Fruit fly (Drosophila melanogaster) whole organism, embryonic: ENCODE measurements around the gene fz.

Source experiments
- CG10543 ChIP-seq: fragments of 200-800 bp; sonication (Bioruptor generic); optimal IDR thresholded peaks from 3 replicates; lab custom pipeline; 2017; ENCODE audit warnings: missing biosample characterization, mild to moderate bottlenecking, missing genetic modification characterization, moderate library complexity
- CG10979 ChIP-seq: fragments of 200-800 bp; sonication (Bioruptor generic); optimal IDR thresholded peaks from 2 replicates; lab custom pipeline; 2018; ENCODE audit warnings: missing biosample characterization, mild to moderate bottlenecking, missing genetic modification characterization, moderate library complexity
- CG12071 ChIP-seq: fragments of 200-800 bp; sonication (Bioruptor generic); optimal IDR thresholded peaks from 3 replicates; lab custom pipeline; 2018; ENCODE audit warnings: missing biosample characterization, mild to moderate bottlenecking, missing genetic modification characterization
- CG12236 ChIP-seq: fragments of 200-800 bp; sonication (Bioruptor generic); optimal IDR thresholded peaks from 2 replicates; lab custom pipeline; 2016; ENCODE audit warnings: missing biosample characterization, missing genetic modification characterization
- CG1233 ChIP-seq: fragments of 200-800 bp; sonication (Bioruptor generic); optimal IDR thresholded peaks from 4 replicates; lab custom pipeline; 2018; ENCODE audit warnings: missing biosample characterization, mild to moderate bottlenecking, missing genetic modification characterization
- CG12744 ChIP-seq: fragments of 200-800 bp; sonication (Bioruptor generic); optimal IDR thresholded peaks from 2 replicates; lab custom pipeline; 2016; ENCODE audit warnings: missing biosample characterization, missing genetic modification characterization
- CG12942 ChIP-seq: fragments of 200-800 bp; sonication (Bioruptor generic); optimal IDR thresholded peaks from 3 replicates; lab custom pipeline; 2016; ENCODE audit warnings: missing biosample characterization, missing genetic modification characterization
- CG13424 ChIP-seq: fragments of 200-800 bp; sonication (Bioruptor generic); optimal IDR thresholded peaks from 2 replicates; lab custom pipeline; 2019; ENCODE audit warnings: missing biosample characterization, mild to moderate bottlenecking, missing genetic modification characterization, moderate library complexity
- CG14050 ChIP-seq: fragments of 200-800 bp; sonication (Bioruptor generic); IDR thresholded peaks from 3 replicates; pipeline ENCODE4 v1.3.6; 2022; ENCODE audit warnings: missing biosample characterization, missing genetic modification characterization
- CG14860 ChIP-seq: fragments of 200-800 bp; sonication (Bioruptor generic); IDR thresholded peaks from 3 replicates; pipeline ENCODE4 v1.3.6; 2022; ENCODE audit warnings: missing biosample characterization, missing genetic modification characterization; ENCODE audit not compliant: partially characterized antibody
- CG14965 ChIP-seq: fragments of 200-800 bp; sonication (Bioruptor generic); optimal IDR thresholded peaks from 2 replicates; lab custom pipeline; 2016; ENCODE audit warnings: missing biosample characterization, missing genetic modification characterization, borderline replicate concordance
- CG16779 ChIP-seq: fragments of 200-800 bp; sonication (Bioruptor generic); IDR thresholded peaks from 2 replicates; pipeline ENCODE4 v1.3.6; 2022; ENCODE audit warnings: missing biosample characterization, missing genetic modification characterization
- CG17802 ChIP-seq: fragments of 200-800 bp; sonication (Bioruptor generic); optimal IDR thresholded peaks from 2 replicates; lab custom pipeline; 2018; ENCODE audit warnings: missing biosample characterization, mild to moderate bottlenecking, missing genetic modification characterization, moderate library complexity
- CG2120 ChIP-seq: fragments of 200-800 bp; sonication (Bioruptor generic); optimal IDR thresholded peaks from 3 replicates; lab custom pipeline; 2016; ENCODE audit warnings: missing biosample characterization, missing genetic modification characterization
- CG30431 ChIP-seq: fragments of 200-800 bp; sonication (Bioruptor generic); optimal IDR thresholded peaks from 2 replicates; lab custom pipeline; 2017; ENCODE audit warnings: missing biosample characterization, missing genetic modification characterization
- CG33213 ChIP-seq: fragments of 200-800 bp; sonication (Bioruptor generic); optimal IDR thresholded peaks from 3 replicates; lab custom pipeline; 2016; ENCODE audit warnings: missing biosample characterization, missing genetic modification characterization
- CG6272 ChIP-seq: fragments of 200-800 bp; sonication (Bioruptor generic); IDR thresholded peaks from 2 replicates; pipeline ENCODE4 v1.3.6; 2022; ENCODE audit warnings: missing biosample characterization, missing genetic modification characterization
- CG7357 ChIP-seq: fragments of 200-800 bp; sonication (Bioruptor generic); IDR thresholded peaks from 3 replicates; pipeline ENCODE4 v1.3.6; 2022; ENCODE audit warnings: missing biosample characterization, missing genetic modification characterization
- CG7987 ChIP-seq: fragments of 200-800 bp; sonication (Bioruptor generic); optimal IDR thresholded peaks from 2 replicates; lab custom pipeline; 2018; ENCODE audit warnings: missing biosample characterization, mild to moderate bottlenecking, missing genetic modification characterization, moderate library complexity
- CG9437 ChIP-seq: fragments of 200-800 bp; sonication (Bioruptor generic); optimal IDR thresholded peaks from 2 replicates; lab custom pipeline; 2018; ENCODE audit warnings: missing biosample characterization, mild to moderate bottlenecking, missing genetic modification characterization
- Dad ChIP-seq: fragments of 200-800 bp; sonication (Bioruptor generic); optimal IDR thresholded peaks from 3 replicates; lab custom pipeline; 2016; ENCODE audit warnings: missing biosample characterization, missing genetic modification characterization
- Dfd ChIP-seq, 2 experiments: fragments of >200 bp; optimal IDR thresholded peaks; 2 replicates each; lab custom pipeline; 2017; ENCODE audit warnings: missing biosample characterization in 2 of 2, missing genetic modification characterization in 2 of 2
- Dip3 ChIP-seq: fragments of 200-800 bp; sonication (Bioruptor generic); optimal IDR thresholded peaks from 3 replicates; lab custom pipeline; 2016; ENCODE audit warnings: missing biosample characterization, missing genetic modification characterization
- E2f2 ChIP-seq: fragments of 200-800 bp; sonication (Bioruptor generic); IDR thresholded peaks from 2 replicates; pipeline ENCODE4 v1.3.6; 2022; ENCODE audit warnings: missing biosample characterization, missing genetic modification characterization
- Fer2 ChIP-seq: fragments of 200-800 bp; sonication (Bioruptor generic); optimal IDR thresholded peaks from 2 replicates; lab custom pipeline; 2018; ENCODE audit warnings: missing biosample characterization, mild to moderate bottlenecking, missing genetic modification characterization, moderate library complexity
- Hey ChIP-seq: fragments of 200-800 bp; sonication (Bioruptor generic); optimal IDR thresholded peaks from 3 replicates; lab custom pipeline; 2018; ENCODE audit warnings: missing biosample characterization, mild to moderate bottlenecking, missing genetic modification characterization
- Hr3 ChIP-seq: fragments of 200-800 bp; sonication (Bioruptor generic); optimal IDR thresholded peaks from 3 replicates; lab custom pipeline; 2016; ENCODE audit warnings: missing biosample characterization, missing genetic modification characterization
- Jarid2 ChIP-seq: fragments of 200-800 bp; sonication (Bioruptor generic); optimal IDR thresholded peaks from 3 replicates; lab custom pipeline; 2017; ENCODE audit warnings: mild to moderate bottlenecking, missing biosample characterization, missing genetic modification reagents, missing genetic modification characterization
- Kr ChIP-seq: fragments of 200-800 bp; sonication (Bioruptor generic); optimal IDR thresholded peaks from 2 replicates; lab custom pipeline; 2017; ENCODE audit warnings: missing biosample characterization, mild to moderate bottlenecking, missing genetic modification characterization
- Lim3 ChIP-seq: fragments of 200-800 bp; sonication (Bioruptor generic); IDR thresholded peaks from 2 replicates; pipeline ENCODE4 v1.3.6; 2022; ENCODE audit warnings: missing biosample characterization, missing genetic modification characterization
- Lpt ChIP-seq: fragments of >200 bp; optimal IDR thresholded peaks from 2 replicates; lab custom pipeline; 2018; ENCODE audit warnings: missing biosample characterization, missing genetic modification characterization
- Opbp ChIP-seq: fragments of 200-800 bp; sonication (Bioruptor generic); IDR thresholded peaks from 3 replicates; pipeline ENCODE4 v1.3.6; 2022; ENCODE audit warnings: missing biosample characterization, missing genetic modification characterization; ENCODE audit not compliant: partially characterized antibody
- Ravus ChIP-seq: fragments of 200-800 bp; sonication (Bioruptor generic); IDR thresholded peaks from 2 replicates; pipeline ENCODE4 v1.3.6; 2022; ENCODE audit warnings: missing biosample characterization, missing genetic modification characterization
- Rx ChIP-seq: fragments of 200-800 bp; sonication (Bioruptor generic); IDR thresholded peaks from 2 replicates; pipeline ENCODE4 v1.3.6; 2022; ENCODE audit warnings: missing biosample characterization, missing genetic modification characterization
- Taf1 ChIP-seq: fragments of 200-800 bp; sonication (Bioruptor generic); IDR thresholded peaks from 2 replicates; pipeline ENCODE4 v1.3.6; 2022; ENCODE audit warnings: missing biosample characterization, missing genetic modification characterization
- Usf ChIP-seq: fragments of 200-800 bp; sonication (Bioruptor generic); optimal IDR thresholded peaks from 2 replicates; lab custom pipeline; 2017; ENCODE audit warnings: missing genotype, missing biosample characterization, missing genetic modification characterization
- al ChIP-seq: fragments of 200-800 bp; sonication (Bioruptor generic); IDR thresholded peaks from 2 replicates; pipeline ENCODE4 v1.3.6; 2022; ENCODE audit warnings: missing biosample characterization, missing genetic modification characterization
- bowl ChIP-seq: fragments of 200-800 bp; sonication (Bioruptor generic); IDR thresholded peaks from 2 replicates; pipeline ENCODE4 v1.3.6; 2022; ENCODE audit warnings: missing biosample characterization, missing genetic modification characterization
- crc ChIP-seq: fragments of 200-800 bp; sonication (Bioruptor generic); optimal IDR thresholded peaks from 2 replicates; lab custom pipeline; 2016; ENCODE audit warnings: missing biosample characterization, missing genetic modification characterization
- dan ChIP-seq: fragments of 200-800 bp; sonication (Bioruptor generic); IDR thresholded peaks from 2 replicates; pipeline ENCODE4 v1.3.6; 2022; ENCODE audit warnings: missing biosample characterization, missing genetic modification characterization
- dimm ChIP-seq: fragments of 200-800 bp; sonication (Bioruptor generic); IDR thresholded peaks from 2 replicates; pipeline ENCODE4 v1.3.6; 2022; ENCODE audit warnings: missing biosample characterization, missing genetic modification characterization
- fd96Cb ChIP-seq: fragments of 200-800 bp; sonication (Bioruptor generic); optimal IDR thresholded peaks from 2 replicates; lab custom pipeline; 2018; ENCODE audit warnings: missing biosample characterization, mild to moderate bottlenecking, missing genetic modification characterization, moderate library complexity
- inv ChIP-seq: fragments of 200-800 bp; sonication (Bioruptor generic); IDR thresholded peaks from 2 replicates; pipeline ENCODE4 v1.3.6; 2022; ENCODE audit warnings: missing biosample characterization, missing genetic modification characterization; ENCODE audit not compliant: partially characterized antibody
- jumu ChIP-seq: fragments of 200-800 bp; sonication (Bioruptor generic); optimal IDR thresholded peaks from 3 replicates; lab custom pipeline; 2016; ENCODE audit warnings: missing biosample characterization, missing genetic modification characterization
- nerfin-2 ChIP-seq: fragments of 200-800 bp; sonication (Bioruptor generic); IDR thresholded peaks from 2 replicates; pipeline ENCODE4 v1.3.6; 2022; ENCODE audit warnings: missing biosample characterization, missing genetic modification characterization; ENCODE audit not compliant: partially characterized antibody
- nmo ChIP-seq: fragments of 200-800 bp; sonication (Bioruptor generic); optimal IDR thresholded peaks from 2 replicates; lab custom pipeline; 2018; ENCODE audit warnings: missing biosample characterization, mild to moderate bottlenecking, missing genetic modification characterization, moderate library complexity
- nom ChIP-seq: fragments of 200-800 bp; sonication (Bioruptor generic); optimal IDR thresholded peaks from 2 replicates; lab custom pipeline; 2017; ENCODE audit warnings: missing biosample characterization, missing genetic modification characterization, mild to moderate bottlenecking, moderate library complexity, missing genetic modification reagents
- org-1 ChIP-seq: fragments of 200-800 bp; sonication (Bioruptor generic); optimal IDR thresholded peaks from 2 replicates; lab custom pipeline; 2017; ENCODE audit warnings: missing biosample characterization, missing genetic modification characterization
- phol ChIP-seq: fragments of 200-800 bp; sonication (Bioruptor generic); optimal IDR thresholded peaks from 3 replicates; lab custom pipeline; 2018; ENCODE audit warnings: missing biosample characterization, mild to moderate bottlenecking, missing genetic modification characterization, moderate library complexity
- sisA ChIP-seq: fragments of 200-800 bp; sonication (Bioruptor generic); IDR thresholded peaks from 2 replicates; pipeline ENCODE4 v1.3.6; 2022; ENCODE audit warnings: missing biosample characterization, missing genetic modification characterization
- vfl ChIP-seq: fragments of 200-800 bp; sonication (Bioruptor generic); optimal IDR thresholded peaks from 2 replicates; lab custom pipeline; 2016; ENCODE audit warnings: missing biosample characterization, missing genetic modification characterization
- zfh2 ChIP-seq: fragments of 200-800 bp; sonication (Bioruptor generic); optimal IDR thresholded peaks from 2 replicates; lab custom pipeline; 2016; ENCODE audit warnings: missing biosample characterization, missing genetic modification characterization

The fz gene

DNA sequence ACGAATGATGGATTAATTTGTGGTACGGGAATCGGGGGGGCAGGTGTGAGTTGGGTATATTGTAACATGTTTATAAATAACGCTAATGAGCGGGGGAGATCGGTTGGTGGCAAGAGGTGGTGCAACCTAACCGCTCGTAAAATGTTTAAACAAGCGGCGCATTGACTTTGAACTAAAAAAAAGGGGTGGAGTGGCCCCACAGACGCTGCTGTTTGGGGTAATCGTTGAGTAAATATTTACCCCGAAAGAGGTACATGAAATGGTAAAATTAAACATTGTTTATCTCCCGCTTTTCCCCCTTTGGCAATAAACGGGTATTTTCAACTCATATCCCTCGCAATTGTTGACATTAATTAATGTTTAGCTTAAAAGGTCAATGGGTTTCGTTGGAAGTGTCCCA, 92.0 kb downstream of the fz start (continued):
- TF ChIP-seq CG7357 (GFP tag; lab: Robert Waterston, UW) (no peak), CG6272 (GFP tag; lab: Robert Waterston, UW) (no peak), Opbp (GFP tag; lab: Robert Waterston, UW) (no peak), CG7987 (GFP tag; lab: Kevin White, UChicago) (peak; percentile 10), CG14965 (GFP tag; lab: Kevin White, UChicago) (no peak), Dip3 (GFP tag; lab: Kevin White, UChicago) (no peak), sisA (GFP tag; lab: Robert Waterston, UW) (no peak), fd96Cb (tag; lab: Kevin White, UChicago) (peak; percentile 21), phol (tag; lab: Kevin White, UChicago) (no peak), nmo (peak; percentile 16), CG1233 (GFP tag; lab: Kevin White, UChicago) (peak; percentile 61), CG33213 (GFP tag; lab: Kevin White, UChicago) (peak; percentile 12), CG13424 (peak; percentile 57), Ravus (no peak), E2f2 (GFP tag; lab: Robert Waterston, UW) (peak; percentile 33), org-1 (GFP tag; lab: Kevin White, UChicago) (peak; percentile 59), Dad (GFP tag; lab: Kevin White, UChicago) (no peak), Taf1 (GFP tag; lab: Robert Waterston, UW) (no peak), Fer2 (no peak), Lpt (GFP tag; lab: Kevin White, UChicago) (no peak), CG2120 (no peak), CG30431 (GFP tag; lab: Kevin White, UChicago) (no peak), Hr3 (no peak), inv (GFP tag; lab: Robert Waterston, UW) (no peak), Lim3 (GFP tag; lab: Robert Waterston, UW) (no peak), Hey (peak; percentile 49), jumu (GFP tag; lab: Kevin White, UChicago) (no peak), Rx (no peak), bowl (GFP tag; lab: Robert Waterston, UW) (no peak), CG14050 (peak; percentile 48; the same call in 1 of the 3 replicates), dimm (GFP tag; lab: Robert Waterston, UW) (no peak), dan (no peak), crc (no peak), CG14860 (GFP tag; lab: Robert Waterston, UW) (no peak), Dfd (GFP tag; optimal IDR thresholded peaks at IDR 0.05; lab: Kevin White, UChicago) (no peak), nerfin-2 (GFP tag; lab: Robert Waterston, UW) (no peak), CG10543 (GFP tag; lab: Kevin White, UChicago) (peak; percentile 77), Usf (GFP tag; lab: Kevin White, UChicago) (no peak), CG12942 (GFP tag; lab: Kevin White, UChicago) (no peak), al (no peak), CG9437 (GFP tag; lab: Kevin White, UChicago) (no peak), Kr (GFP tag; lab: Kevin White, UChicago) (peak; percentile 92), CG12236 (peak; percentile 48), vfl (GFP tag; lab: Kevin White, UChicago) (no peak), CG12071 (GFP tag; lab: Kevin White, UChicago) (peak; percentile 79), CG16779 (GFP tag; lab: Robert Waterston, UW) (no peak), nom (no peak), Jarid2 (GFP tag; lab: Kevin White, UChicago) (peak; percentile 15), CG12744 (GFP tag; lab: Kevin White, UChicago) (no peak), CG10979 (peak; percentile 58), CG17802 (tag; lab: Kevin White, UChicago) (no peak), zfh2 (GFP tag; lab: Kevin White, UChicago) (no peak)
